Worm (Caenorhabditis elegans) whole organism, L4/young adult: ENCODE results near the gene srh-16.

Experiments used
- W03F9.2 ChIP-seq: fragments of 150-350 bp; optimal IDR thresholded peaks from 2 replicates; lab custom pipeline; 2014; ENCODE audit warnings: missing biosample characterization, missing genetic modification characterization
- dao-5 ChIP-seq: sonication (generic microtip); optimal IDR thresholded peaks from 2 replicates; lab custom pipeline; 2016; ENCODE audit warnings: missing genotype, missing genetic modification characterization, moderate library complexity, missing compliant biosample characterization
- him-1 ChIP-seq: sonication (generic microtip); optimal IDR thresholded peaks from 2 replicates; lab custom pipeline; 2016; ENCODE audit warnings: missing genotype, missing genetic modification reagents, missing genetic modification characterization, missing compliant biosample characterization

DNA sequence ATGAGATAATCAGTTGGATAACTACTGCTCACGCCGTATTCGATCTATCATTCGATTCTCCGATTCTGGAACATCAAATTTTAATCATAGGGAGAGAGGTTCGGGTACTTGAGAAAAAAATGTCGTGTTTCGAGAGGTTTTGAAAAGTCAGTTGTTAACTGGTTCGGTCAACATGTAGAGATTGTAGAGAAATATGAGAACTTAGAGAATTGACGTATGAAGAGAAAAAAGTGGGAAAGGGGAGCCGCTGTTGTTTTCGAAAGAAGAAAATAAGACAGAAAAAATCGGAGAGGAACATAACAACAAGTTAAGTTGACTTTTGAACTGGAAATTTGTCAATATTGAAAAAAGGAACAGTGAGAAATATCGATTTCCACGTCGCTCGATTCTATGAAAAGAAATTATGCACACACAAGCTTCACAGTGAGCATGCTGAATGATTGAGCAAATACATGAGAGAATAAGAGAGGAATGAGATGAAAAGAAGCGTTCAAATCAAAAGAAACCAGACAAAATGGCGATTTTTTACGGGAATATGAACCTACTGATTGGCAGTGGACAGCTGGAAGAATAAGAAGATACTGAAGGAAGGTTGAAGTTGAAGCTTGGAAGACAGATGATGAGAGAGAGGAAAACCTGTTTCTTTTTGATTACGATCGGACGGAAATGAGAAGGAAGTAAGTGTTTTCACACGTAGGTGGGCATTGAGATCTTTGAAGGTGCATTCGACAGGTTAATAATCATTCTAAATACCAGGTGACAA is 46.5 kb upstream of the srh-16 start, which contains the start of the genes T04H1.13, slfl-5 and rad-50:
- TF ChIP-seq him-1 (tag; lab: Kevin White, UChicago): no peak
- TF ChIP-seq dao-5 (tag; lab: Kevin White, UChicago): no peak
- no peak for TF ChIP-seq W03F9.2 (tag; lab: Kevin White, UChicago)
